Worm (Caenorhabditis elegans) whole organism, late embryonic: ENCODE measurements around the gene F02D8.9.

ENCODE experiments used
- Y22D7AL.16 ChIP-seq: sonication (generic microtip); optimal IDR thresholded peaks from 2 replicates; lab custom pipeline; 2016; ENCODE audit warnings: missing genetic modification characterization, missing compliant biosample characterization
- ceh-45 ChIP-seq: fragments of 200-800 bp; sonication (Bioruptor generic); IDR thresholded peaks from 2 replicates; pipeline ENCODE4 v1.3.6; 2022; ENCODE audit warnings: missing genetic modification reagents, missing genetic modification characterization, missing compliant biosample characterization
- dmd-4 ChIP-seq: sonication (generic microtip); optimal IDR thresholded peaks from 2 replicates; lab custom pipeline; 2016; ENCODE audit warnings: borderline replicate concordance, missing genetic modification characterization, missing compliant biosample characterization
- elt-2 ChIP-seq: sonication (generic microtip); optimal IDR thresholded peaks from 2 replicates; lab custom pipeline; 2016; ENCODE audit warnings: missing genetic modification reagents, missing genetic modification characterization, missing compliant biosample characterization
- elt-4 ChIP-seq: sonication (generic microtip); optimal IDR thresholded peaks from 2 replicates; lab custom pipeline; 2016; ENCODE audit warnings: missing genetic modification characterization, missing compliant biosample characterization
- ets-4 ChIP-seq: sonication (generic microtip); optimal IDR thresholded peaks from 2 replicates; lab custom pipeline; 2016; ENCODE audit warnings: missing genetic modification characterization, missing compliant biosample characterization
- eyg-1 ChIP-seq: sonication (generic microtip); optimal IDR thresholded peaks from 2 replicates; lab custom pipeline; 2016; ENCODE audit warnings: missing genotype, missing genetic modification characterization, missing compliant biosample characterization
- nhr-11 ChIP-seq: fragments of 150-350 bp; optimal IDR thresholded peaks from 2 replicates; lab custom pipeline; 2014; ENCODE audit warnings: missing biosample characterization, missing genetic modification characterization
- pqm-1 ChIP-seq: sonication (generic microtip); optimal IDR thresholded peaks from 2 replicates; lab custom pipeline; 2016; ENCODE audit warnings: missing genetic modification characterization, missing compliant biosample characterization
- sdc-2 ChIP-seq: sonication (generic microtip); optimal IDR thresholded peaks from 2 replicates; lab custom pipeline; 2016; ENCODE audit warnings: missing genotype, missing genetic modification characterization, missing compliant biosample characterization
- syd-9 ChIP-seq: sonication (generic microtip); optimal IDR thresholded peaks from 2 replicates; lab custom pipeline; 2016; ENCODE audit warnings: mild to moderate bottlenecking, missing genetic modification characterization, moderate library complexity, missing compliant biosample characterization
- zip-5 ChIP-seq: sonication (generic microtip); optimal IDR thresholded peaks from 2 replicates; lab custom pipeline; 2016; ENCODE audit warnings: missing genetic modification characterization, missing compliant biosample characterization

DNA sequence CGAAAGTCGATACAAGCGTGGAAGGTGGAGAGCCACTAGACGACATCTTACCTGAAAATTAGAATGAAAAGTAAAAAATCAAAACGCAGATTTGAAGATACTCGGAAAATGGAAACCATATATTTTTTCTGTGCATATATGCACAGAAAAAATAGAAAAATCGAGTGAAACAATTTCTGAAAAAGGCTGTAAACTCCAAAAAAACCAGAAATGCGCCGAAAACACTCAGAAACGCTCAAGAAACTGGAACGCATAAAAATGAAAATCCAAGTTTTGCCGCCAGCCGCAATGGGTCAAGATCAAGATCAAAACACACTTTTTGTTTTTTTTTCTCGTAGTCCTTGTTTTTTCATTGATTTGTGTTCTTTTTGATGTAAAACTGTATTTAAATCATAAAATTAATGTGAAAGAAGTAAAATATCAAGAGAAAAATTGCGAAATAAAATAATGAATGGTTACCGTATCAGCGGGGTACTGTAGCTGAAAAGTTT lies 37.1 kb upstream of the F02D8.9 start, which contains the start of gene T01C3.3:
- TF ChIP-seq eyg-1 (tag; lab: Kevin White, UChicago) (no peak), dmd-4 (tag; lab: Kevin White, UChicago) (no peak), sdc-2 (tag; lab: Kevin White, UChicago) (no peak), syd-9 (tag; lab: Kevin White, UChicago) (no peak), elt-4 (tag; lab: Kevin White, UChicago) (no peak), ceh-45 (GFP tag; lab: Robert Waterston, UW) (no peak), nhr-11 (tag; lab: Kevin White, UChicago) (no peak), Y22D7AL.16 (no peak), zip-5 (tag; lab: Kevin White, UChicago) (no peak), elt-2 (tag; lab: Kevin White, UChicago) (no peak), ets-4 (tag; lab: Kevin White, UChicago) (no peak), pqm-1 (tag; lab: Kevin White, UChicago) (no peak)
